Fruit fly (Drosophila melanogaster) whole organism, adult: ENCODE results near the gene CG3198.

Experiments used
- CG11617 ChIP-seq: fragments of 200-800 bp; sonication (Bioruptor generic); optimal IDR thresholded peaks from 2 replicates; lab custom pipeline; 2017; ENCODE audit warnings: mild to moderate bottlenecking, missing biosample characterization, missing genetic modification reagents, missing genetic modification characterization
- CG14711 ChIP-seq: fragments of 200-800 bp; sonication (Bioruptor generic); optimal IDR thresholded peaks from 2 replicates; lab custom pipeline; 2018; ENCODE audit warnings: missing biosample characterization, mild to moderate bottlenecking, missing genetic modification characterization, moderate library complexity
- CG5204 ChIP-seq: fragments of 200-800 bp; sonication (Bioruptor generic); optimal IDR thresholded peaks from 2 replicates; lab custom pipeline; 2016; ENCODE audit warnings: missing biosample characterization, missing genetic modification characterization
- CG7101 ChIP-seq: fragments of 200-800 bp; sonication (Bioruptor generic); optimal IDR thresholded peaks from 2 replicates; lab custom pipeline; 2018; ENCODE audit warnings: missing biosample characterization, mild to moderate bottlenecking, missing genetic modification characterization, moderate library complexity
- Crg-1 ChIP-seq: fragments of 200-800 bp; sonication (Bioruptor generic); optimal IDR thresholded peaks from 2 replicates; lab custom pipeline; 2016; ENCODE audit warnings: missing biosample characterization, missing genetic modification characterization
- pad ChIP-seq: fragments of 200-800 bp; sonication (Bioruptor generic); optimal IDR thresholded peaks from 3 replicates; lab custom pipeline; 2017; ENCODE audit warnings: missing biosample characterization, missing genetic modification characterization, mild to moderate bottlenecking, moderate library complexity, missing genetic modification reagents
- tj ChIP-seq: fragments of 200-800 bp; sonication (Bioruptor generic); optimal IDR thresholded peaks from 3 replicates; lab custom pipeline; 2017; ENCODE audit warnings: missing biosample characterization, mild to moderate bottlenecking, missing genetic modification characterization, moderate library complexity

DNA sequence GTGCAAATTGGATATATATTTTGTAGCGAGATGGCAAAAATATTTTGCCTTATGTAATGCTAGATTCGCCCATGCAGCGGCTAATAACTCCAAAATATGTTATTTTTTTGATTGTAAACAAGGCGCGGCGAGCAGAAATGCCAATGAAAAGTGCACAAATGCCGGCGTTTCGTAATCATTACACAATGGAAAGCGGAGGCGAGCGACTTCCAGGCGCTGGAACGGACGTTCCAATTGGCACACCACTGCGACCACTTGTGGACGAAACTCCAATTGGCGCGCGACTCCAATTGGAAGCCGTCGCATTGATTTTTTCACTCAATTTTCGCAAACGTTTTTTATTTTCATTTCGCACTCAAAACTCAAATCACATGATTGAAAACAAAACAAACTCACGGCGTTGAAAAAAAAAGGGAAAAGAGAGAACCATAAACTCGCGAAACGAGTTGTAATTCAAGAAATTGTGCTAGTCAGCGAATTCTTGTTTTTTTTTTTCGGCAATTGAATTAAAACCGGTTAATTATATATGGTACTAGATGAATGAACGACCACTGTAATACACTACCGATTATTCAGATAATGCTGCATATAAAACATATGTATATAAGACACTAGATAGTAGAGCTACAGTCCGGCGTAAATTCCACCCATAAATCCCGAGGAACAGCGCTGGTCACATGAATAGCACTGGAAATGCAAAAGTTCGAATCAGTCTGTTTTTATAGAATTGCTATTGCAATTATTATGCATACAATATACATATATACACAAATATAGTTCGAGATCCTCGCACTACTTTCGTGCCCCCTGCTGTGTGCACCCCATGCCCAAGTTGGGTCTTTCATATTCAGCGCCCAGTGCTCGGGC, 5.1 kb upstream of the CG3198 start, which contains the start of gene ND-ASHI:
- TF ChIP-seq Crg-1 (GFP tag; lab: Kevin White, UChicago) (peak; percentile 85), CG14711 (tag; lab: Kevin White, UChicago) (peak; percentile 88), CG5204 (GFP tag; lab: Kevin White, UChicago) (no peak), tj (GFP tag; lab: Kevin White, UChicago) (peak; percentile 97), CG7101 (peak; percentile 95), pad (GFP tag; lab: Kevin White, UChicago) (peak; percentile 89), CG11617 (GFP tag; lab: Kevin White, UChicago) (peak; percentile 88)
